Fruit fly (Drosophila melanogaster) whole organism, embryonic: ENCODE data around the gene Lcp65Ag1.

ENCODE experiments used
- BtbVII ChIP-seq: fragments of 200-800 bp; sonication (Bioruptor generic); optimal IDR thresholded peaks from 3 replicates; lab custom pipeline; 2017; ENCODE audit warnings: missing biosample characterization, mild to moderate bottlenecking, missing genetic modification characterization
- CG10321 ChIP-seq: fragments of 200-800 bp; sonication (Bioruptor generic); IDR thresholded peaks from 2 replicates; pipeline ENCODE4 v1.3.6; 2022; ENCODE audit warnings: missing biosample characterization, missing genetic modification characterization
- CG10366 ChIP-seq: fragments of 200-800 bp; sonication (Bioruptor generic); IDR thresholded peaks from 2 replicates; pipeline ENCODE4 v1.3.6; 2022; ENCODE audit warnings: missing biosample characterization, missing genetic modification characterization
- CG11085 ChIP-seq: fragments of 200-800 bp; sonication (Bioruptor generic); IDR thresholded peaks from 2 replicates; pipeline ENCODE4 v1.3.6; 2022; ENCODE audit warnings: missing biosample characterization, missing genetic modification characterization
- CG11093 ChIP-seq: fragments of 200-800 bp; sonication (Bioruptor generic); IDR thresholded peaks from 3 replicates; pipeline ENCODE4 v1.3.6; 2022; ENCODE audit warnings: missing biosample characterization, missing genetic modification characterization
- CG11504 ChIP-seq: fragments of 200-800 bp; sonication (Bioruptor generic); optimal IDR thresholded peaks from 3 replicates; lab custom pipeline; 2019; ENCODE audit warnings: missing biosample characterization, mild to moderate bottlenecking, missing genetic modification characterization, moderate library complexity
- CG12071 ChIP-seq: fragments of 200-800 bp; sonication (Bioruptor generic); optimal IDR thresholded peaks from 3 replicates; lab custom pipeline; 2018; ENCODE audit warnings: missing biosample characterization, mild to moderate bottlenecking, missing genetic modification characterization
- CG12155 ChIP-seq: fragments of 200-800 bp; sonication (Bioruptor generic); optimal IDR thresholded peaks from 3 replicates; lab custom pipeline; 2016; ENCODE audit warnings: missing biosample characterization, missing genetic modification characterization
- CG18599 ChIP-seq: fragments of 200-800 bp; sonication (Bioruptor generic); optimal IDR thresholded peaks from 3 replicates; lab custom pipeline; 2017; ENCODE audit warnings: missing biosample characterization, missing genetic modification characterization, mild to moderate bottlenecking, moderate library complexity, missing genetic modification reagents
- CG18764 ChIP-seq: fragments of 200-800 bp; sonication (Bioruptor generic); optimal IDR thresholded peaks from 3 replicates; lab custom pipeline; 2016; ENCODE audit warnings: missing biosample characterization, missing genetic modification characterization
- CG2116 ChIP-seq: fragments of 200-800 bp; sonication (Bioruptor generic); optimal IDR thresholded peaks from 3 replicates; lab custom pipeline; 2018; ENCODE audit warnings: missing biosample characterization, mild to moderate bottlenecking, missing genetic modification characterization
- CG2120 ChIP-seq: fragments of 200-800 bp; sonication (Bioruptor generic); optimal IDR thresholded peaks from 3 replicates; lab custom pipeline; 2016; ENCODE audit warnings: missing biosample characterization, missing genetic modification characterization
- CG30403 ChIP-seq: fragments of 200-800 bp; sonication (Bioruptor generic); optimal IDR thresholded peaks from 3 replicates; lab custom pipeline; 2016; ENCODE audit warnings: missing biosample characterization, missing genetic modification characterization
- CG34224 ChIP-seq: fragments of 200-800 bp; sonication (Bioruptor generic); IDR thresholded peaks from 3 replicates; pipeline ENCODE4 v1.3.6; 2022; ENCODE audit warnings: missing biosample characterization, missing genetic modification characterization; ENCODE audit not compliant: partially characterized antibody
- CG4730 ChIP-seq: fragments of 200-800 bp; sonication (Bioruptor generic); IDR thresholded peaks from 2 replicates; pipeline ENCODE4 v1.3.6; 2022; ENCODE audit warnings: missing biosample characterization, missing genetic modification characterization
- CG4820 ChIP-seq: fragments of 200-800 bp; sonication (Bioruptor generic); optimal IDR thresholded peaks from 3 replicates; lab custom pipeline; 2016; ENCODE audit warnings: missing biosample characterization, missing genetic modification characterization
- CG9797 ChIP-seq: fragments of 200-800 bp; sonication (Bioruptor generic); optimal IDR thresholded peaks from 3 replicates; lab custom pipeline; 2018; ENCODE audit warnings: missing biosample characterization, mild to moderate bottlenecking, missing genetic modification characterization
- Fer2 ChIP-seq: fragments of 200-800 bp; sonication (Bioruptor generic); optimal IDR thresholded peaks from 2 replicates; lab custom pipeline; 2018; ENCODE audit warnings: missing biosample characterization, mild to moderate bottlenecking, missing genetic modification characterization, moderate library complexity
- Gug ChIP-seq: fragments of 200-800 bp; sonication (Bioruptor generic); IDR thresholded peaks from 4 replicates; pipeline ENCODE4 v1.3.6; 2022; ENCODE audit warnings: missing biosample characterization, missing genetic modification characterization
- NC2β ChIP-seq: fragments of 200-800 bp; sonication (Bioruptor generic); optimal IDR thresholded peaks from 2 replicates; lab custom pipeline; 2016; ENCODE audit warnings: missing biosample characterization, missing genetic modification characterization
- Ravus ChIP-seq: fragments of 200-800 bp; sonication (Bioruptor generic); IDR thresholded peaks from 2 replicates; pipeline ENCODE4 v1.3.6; 2022; ENCODE audit warnings: missing biosample characterization, missing genetic modification characterization
- Sox100B ChIP-seq: fragments of 200-800 bp; sonication (Bioruptor generic); optimal IDR thresholded peaks from 3 replicates; lab custom pipeline; 2018; ENCODE audit warnings: missing biosample characterization, mild to moderate bottlenecking, missing genetic modification characterization
- Sox102F ChIP-seq: fragments of 200-800 bp; sonication (Bioruptor generic); optimal IDR thresholded peaks from 2 replicates; lab custom pipeline; 2018; ENCODE audit warnings: missing biosample characterization, mild to moderate bottlenecking, missing genetic modification characterization, moderate library complexity
- ase ChIP-seq: fragments of 200-800 bp; sonication (Bioruptor generic); IDR thresholded peaks from 3 replicates; pipeline ENCODE4 v1.3.6; 2022; ENCODE audit warnings: missing biosample characterization, missing genetic modification characterization
- bbx ChIP-seq: fragments of 200-800 bp; sonication (Bioruptor generic); IDR thresholded peaks from 2 replicates; pipeline ENCODE4 v1.3.6; 2022; ENCODE audit warnings: missing biosample characterization, missing genetic modification characterization; ENCODE audit not compliant: partially characterized antibody
- chif ChIP-seq, 2 experiments: fragments of 200-800 bp; sonication (Bioruptor generic); optimal IDR thresholded peaks; 3 replicates each; lab custom pipeline; 2016; ENCODE audit warnings: missing biosample characterization in 2 of 2, missing genetic modification characterization in 2 of 2
- chinmo ChIP-seq: fragments of 200-800 bp; sonication (Bioruptor generic); IDR thresholded peaks from 4 replicates; pipeline ENCODE4 v1.3.6; 2022; ENCODE audit warnings: missing biosample characterization, missing genetic modification characterization; ENCODE audit not compliant: partially characterized antibody
- croc ChIP-seq: fragments of 200-800 bp; sonication (Bioruptor generic); conservative IDR thresholded peaks from 3 replicates; pipeline ENCODE4 v1.3.6; 2022; ENCODE audit warnings: missing biosample characterization, missing genetic modification characterization
- dm ChIP-seq: fragments of 200-800 bp; sonication (Bioruptor generic); optimal IDR thresholded peaks from 3 replicates; lab custom pipeline; 2016; ENCODE audit warnings: missing biosample characterization, missing genetic modification characterization
- dysf ChIP-seq: fragments of 200-800 bp; sonication (Bioruptor generic); IDR thresholded peaks from 3 replicates; pipeline ENCODE4 v1.3.6; 2022; ENCODE audit warnings: missing biosample characterization, missing genetic modification characterization
- ems ChIP-seq: fragments of 200-800 bp; sonication (Bioruptor generic); optimal IDR thresholded peaks from 3 replicates; lab custom pipeline; 2016; ENCODE audit warnings: missing biosample characterization, missing genetic modification characterization
- ewg ChIP-seq: fragments of 200-800 bp; sonication (Bioruptor generic); optimal IDR thresholded peaks from 3 replicates; lab custom pipeline; 2017; ENCODE audit warnings: mild to moderate bottlenecking, missing biosample characterization, missing genetic modification reagents, missing genetic modification characterization
- fd102C ChIP-seq: fragments of 200-800 bp; sonication (Bioruptor generic); optimal IDR thresholded peaks from 2 replicates; lab custom pipeline; 2018; ENCODE audit warnings: missing biosample characterization, mild to moderate bottlenecking, missing genetic modification characterization, moderate library complexity
- ftz-f1 ChIP-seq: fragments of 200-800 bp; sonication (Bioruptor generic); optimal IDR thresholded peaks from 2 replicates; lab custom pipeline; 2016; ENCODE audit warnings: missing biosample characterization, missing genetic modification characterization
- gro ChIP-seq: fragments of 200-800 bp; sonication (Bioruptor generic); optimal IDR thresholded peaks from 2 replicates; lab custom pipeline; 2016; ENCODE audit warnings: missing biosample characterization, missing genetic modification characterization
- hb ChIP-seq: fragments of 200-800 bp; sonication (Bioruptor generic); IDR thresholded peaks from 3 replicates; pipeline ENCODE4 v1.3.6; 2022; ENCODE audit warnings: missing biosample characterization, missing genetic modification characterization; ENCODE audit not compliant: partially characterized antibody
- hth ChIP-seq: fragments of >200 bp; optimal IDR thresholded peaks from 2 replicates; lab custom pipeline; 2017; ENCODE audit warnings: inconsistent platforms
- jigr1 ChIP-seq: fragments of 200-800 bp; sonication (Bioruptor generic); IDR thresholded peaks from 3 replicates; pipeline ENCODE4 v1.3.6; 2022; ENCODE audit warnings: missing biosample characterization, missing genetic modification characterization
- klu ChIP-seq: fragments of 200-800 bp; sonication (Bioruptor generic); IDR thresholded peaks from 2 replicates; pipeline ENCODE4 v1.3.6; 2022; ENCODE audit warnings: missing biosample characterization, missing genetic modification characterization
- lbe ChIP-seq: fragments of 200-800 bp; sonication (Bioruptor generic); optimal IDR thresholded peaks from 2 replicates; lab custom pipeline; 2016; ENCODE audit warnings: missing biosample characterization, mild to moderate bottlenecking, missing genetic modification characterization
- mirr ChIP-seq: fragments of 200-800 bp; sonication (Bioruptor generic); optimal IDR thresholded peaks from 3 replicates; lab custom pipeline; 2018; ENCODE audit warnings: missing biosample characterization, mild to moderate bottlenecking, missing genetic modification characterization
- nau ChIP-seq: fragments of 200-800 bp; sonication (Bioruptor generic); optimal IDR thresholded peaks from 3 replicates; lab custom pipeline; 2017; ENCODE audit warnings: missing biosample characterization, mild to moderate bottlenecking, missing genetic modification characterization, missing genetic modification reagents
- oc ChIP-seq: fragments of 200-800 bp; sonication (Bioruptor generic); optimal IDR thresholded peaks from 2 replicates; lab custom pipeline; 2018; ENCODE audit warnings: missing biosample characterization, mild to moderate bottlenecking, missing genetic modification characterization, moderate library complexity
- sd ChIP-seq: fragments of 200-800 bp; sonication (Bioruptor generic); optimal IDR thresholded peaks from 3 replicates; lab custom pipeline; 2018; ENCODE audit warnings: missing biosample characterization, mild to moderate bottlenecking, missing genetic modification characterization, moderate library complexity
- shn ChIP-seq: fragments of 200-800 bp; sonication (Bioruptor generic); optimal IDR thresholded peaks from 3 replicates; lab custom pipeline; 2016; ENCODE audit warnings: missing biosample characterization, missing genetic modification characterization
- sisA ChIP-seq: fragments of 200-800 bp; sonication (Bioruptor generic); IDR thresholded peaks from 2 replicates; pipeline ENCODE4 v1.3.6; 2022; ENCODE audit warnings: missing biosample characterization, missing genetic modification characterization
- tna ChIP-seq: fragments of 200-800 bp; sonication (Bioruptor generic); IDR thresholded peaks from 2 replicates; pipeline ENCODE4 v1.3.6; 2022; ENCODE audit warnings: missing biosample characterization, missing genetic modification characterization; ENCODE audit not compliant: partially characterized antibody
- wdn ChIP-seq: fragments of 200-800 bp; sonication (Bioruptor generic); IDR thresholded peaks from 2 replicates; pipeline ENCODE4 v1.3.6; 2022; ENCODE audit warnings: missing biosample characterization, missing genetic modification characterization
- yki ChIP-seq: fragments of >200 bp; optimal IDR thresholded peaks from 3 replicates; lab custom pipeline; 2018
- z ChIP-seq: fragments of 200-800 bp; sonication (Bioruptor generic); IDR thresholded peaks from 3 replicates; pipeline ENCODE4 v1.3.6; 2022; ENCODE audit warnings: missing biosample characterization, missing genetic modification characterization
- zf30C ChIP-seq: fragments of 200-800 bp; sonication (Bioruptor generic); optimal IDR thresholded peaks from 3 replicates; lab custom pipeline; 2018; ENCODE audit warnings: missing biosample characterization, mild to moderate bottlenecking, missing genetic modification characterization

Gene Lcp65Ag1

DNA sequence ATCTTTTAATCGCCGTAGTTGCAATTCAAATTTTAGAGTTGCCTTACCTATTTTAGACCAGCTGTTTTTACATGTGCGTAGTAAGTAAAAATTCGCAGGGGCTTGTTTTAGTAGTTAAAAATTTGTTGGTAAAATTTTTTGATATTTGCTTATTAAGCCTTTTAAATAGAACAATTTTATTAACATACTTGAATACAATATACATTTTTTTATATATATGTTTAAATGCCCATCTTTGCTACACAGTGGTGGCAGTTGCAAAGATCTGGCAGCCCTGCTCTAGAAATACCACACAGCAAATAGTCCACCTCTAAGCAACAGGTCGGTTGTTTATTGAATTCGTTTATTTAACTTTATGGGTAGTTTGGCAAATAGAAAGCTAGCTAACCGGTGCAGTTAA lies 40.4 kb downstream of the Lcp65Ag1 start, which contains the start of the genes CG10467 and loj (continued):
- peak; percentile 46 for TF ChIP-seq hb
- TF ChIP-seq dysf (GFP tag; lab: Robert Waterston, UW), result peak; percentile 98
- TF ChIP-seq CG18599, result peak; percentile 94
- TF ChIP-seq hth (lab: Kevin White, UChicago), result no peak
- peak; percentile 47 for TF ChIP-seq CG9797
- TF ChIP-seq tna (GFP tag; lab: Robert Waterston, UW), result no peak
- TF ChIP-seq sd, result peak; percentile 90
- TF ChIP-seq CG4820, result peak; percentile 96
- peak; percentile 94 for TF ChIP-seq Fer2 (tag; lab: Kevin White, UChicago)
- peak; percentile 65 for TF ChIP-seq NC2β (GFP tag; lab: Kevin White, UChicago)
- peak; percentile 66 for TF ChIP-seq dm
- TF ChIP-seq BtbVII (GFP tag; lab: Kevin White, UChicago), result peak; percentile 80
- TF ChIP-seq Gug, result peak; percentile 98
- peak; percentile 79 for TF ChIP-seq nau (GFP tag; lab: Kevin White, UChicago)
- peak; percentile 75 for TF ChIP-seq lbe (GFP tag; lab: Kevin White, UChicago)
- peak; percentile 70 for TF ChIP-seq fd102C (GFP tag; lab: Kevin White, UChicago)
- peak; percentile 94 for TF ChIP-seq oc (tag; lab: Kevin White, UChicago)
- no peak for TF ChIP-seq ftz-f1
- TF ChIP-seq sisA (GFP tag; lab: Robert Waterston, UW), result peak; percentile 99
- TF ChIP-seq shn, result peak; percentile 76
- TF ChIP-seq Sox100B, result peak; percentile 88
- TF ChIP-seq CG10366 (GFP tag; lab: Robert Waterston, UW), result peak; percentile 97
- TF ChIP-seq Ravus (GFP tag; lab: Robert Waterston, UW), result peak; percentile 88
- peak; percentile 43 for TF ChIP-seq CG12071
- peak; percentile 58 for TF ChIP-seq bbx (GFP tag; lab: Robert Waterston, UW)
- TF ChIP-seq yki, result no peak
- TF ChIP-seq CG2120 (GFP tag; lab: Kevin White, UChicago), result peak; percentile 95
- peak; percentile 88 for TF ChIP-seq ems (GFP tag; lab: Kevin White, UChicago)
- TF ChIP-seq CG18764 (GFP tag; lab: Kevin White, UChicago), result peak; percentile 92
- TF ChIP-seq ewg (GFP tag; lab: Kevin White, UChicago), result peak; percentile 90
- TF ChIP-seq ase (GFP tag; lab: Robert Waterston, UW), result peak; percentile 96
- TF ChIP-seq CG2116 (GFP tag; lab: Kevin White, UChicago), result peak; percentile 85
- TF ChIP-seq mirr, result peak; percentile 53
- peak; percentile 78 to 88 for TF ChIP-seq chif (GFP tag; optimal IDR thresholded peaks at IDR 0.05; lab: Kevin White, UChicago)
- peak; percentile 97 for TF ChIP-seq croc (GFP tag; lab: Robert Waterston, UW)
- TF ChIP-seq chinmo (GFP tag; lab: Robert Waterston, UW), result no peak
- peak; percentile 97 for TF ChIP-seq CG11085 (GFP tag; lab: Robert Waterston, UW)
- peak; percentile 53; the same call in 1 of the 3 replicates for TF ChIP-seq CG34224 (GFP tag; lab: Robert Waterston, UW)
- TF ChIP-seq klu (GFP tag; lab: Robert Waterston, UW), result peak; percentile 97
- peak; percentile 95 for TF ChIP-seq CG11504 (tag; lab: Kevin White, UChicago)
- no peak for TF ChIP-seq zf30C (GFP tag; lab: Kevin White, UChicago)
- TF ChIP-seq CG11093 (GFP tag; lab: Robert Waterston, UW), result peak; percentile 97
- peak; percentile 97 for TF ChIP-seq Sox102F (GFP tag; lab: Kevin White, UChicago)
- peak; percentile 92 for TF ChIP-seq jigr1 (GFP tag; lab: Robert Waterston, UW)
- peak; percentile 57; the same call in 1 of the 2 replicates for TF ChIP-seq CG10321 (GFP tag; lab: Robert Waterston, UW)
- TF ChIP-seq z (GFP tag; lab: Robert Waterston, UW), result peak; percentile 57; the same call in 1 of the 3 replicates
- peak; percentile 71 for TF ChIP-seq gro (GFP tag; lab: Kevin White, UChicago)
- TF ChIP-seq CG30403 (GFP tag; lab: Kevin White, UChicago), result peak; percentile 97
- TF ChIP-seq CG12155 (GFP tag; lab: Kevin White, UChicago), result peak; percentile 96
- peak; percentile 93 for TF ChIP-seq wdn (GFP tag; lab: Robert Waterston, UW)
- TF ChIP-seq CG4730, result peak; percentile 96
